Worm (Caenorhabditis elegans): ENCODE measurements around the gene eat-2.

eat-2 gene

ce11 chrII:14152274-14152673 is 19.2 kb downstream of the eat-2 start:
- TF ChIP-seq hlh-1 (tag; optimal IDR thresholded peaks at IDR 0.05), result no peak
- TF ChIP-seq lsy-2 (tag; optimal IDR thresholded peaks at IDR 0.05), result no peak
- no peak for TF ChIP-seq lin-13 (tag; optimal IDR thresholded peaks at IDR 0.05)
- TF ChIP-seq unc-39 (tag; optimal IDR thresholded peaks at IDR 0.05), result no peak
- TF ChIP-seq nhr-28 (tag; optimal IDR thresholded peaks at IDR 0.05), result no peak
- no peak for TF ChIP-seq mep-1 (tag; optimal IDR thresholded peaks at IDR 0.05)
- TF ChIP-seq unc-120 (tag; optimal IDR thresholded peaks at IDR 0.05; ENCODE audit: poor library complexity, severe bottlenecking), result no peak
- TF ChIP-seq sem-2 (GFP tag; optimal IDR thresholded peaks at IDR 0.05), result no peak
- TF ChIP-seq ham-2 (GFP tag; optimal IDR thresholded peaks at IDR 0.05), result no peak
- TF ChIP-seq nhr-76 (tag; optimal IDR thresholded peaks at IDR 0.05), result no peak
- TF ChIP-seq zip-8 (tag; optimal IDR thresholded peaks at IDR 0.05), result no peak
- TF ChIP-seq nhr-2 (tag; optimal IDR thresholded peaks at IDR 0.05), result no peak
- TF ChIP-seq elt-1 (tag; optimal IDR thresholded peaks at IDR 0.05; ENCODE audit: borderline replicate concordance, insufficient read depth), result no peak
- no peak for TF ChIP-seq lin-32 (GFP tag; optimal IDR thresholded peaks at IDR 0.05)
- no peak for TF ChIP-seq ceh-39 (tag; optimal IDR thresholded peaks at IDR 0.05)
- TF ChIP-seq M03D4.4 (tag; optimal IDR thresholded peaks at IDR 0.05), result no peak
- TF ChIP-seq pha-4 (tag; optimal IDR thresholded peaks at IDR 0.05), result no peak
- no peak for TF ChIP-seq blmp-1 (tag; optimal IDR thresholded peaks at IDR 0.05)

ce11 chrII:14150031-14150430 is 21.4 kb downstream of the eat-2 start, which contains the start of gene W03H9.1:
Gene W03H9.1 (minus strand): TSS chrII:14150131.
- TF ChIP-seq snpc-4 (tag; optimal IDR thresholded peaks at IDR 0.05), result no peak
- TF ChIP-seq ham-2 (GFP tag; optimal IDR thresholded peaks at IDR 0.05), result no peak
- TF ChIP-seq ces-1 (GFP tag; optimal IDR thresholded peaks at IDR 0.05), result no peak
- no peak for TF ChIP-seq unc-62 (GFP tag; optimal IDR thresholded peaks at IDR 0.05)
- no peak for TF ChIP-seq M03D4.4 (tag; optimal IDR thresholded peaks at IDR 0.05)
- TF ChIP-seq lin-13 (tag; optimal IDR thresholded peaks at IDR 0.05), result no peak

ce11 chrII:14143838-14144268 is 27.6 kb downstream of the eat-2 start, which contains the start of gene W03H9.2:
Gene W03H9.2 (minus strand): TSS chrII:14143869.
- TF ChIP-seq sem-2 (GFP tag; optimal IDR thresholded peaks at IDR 0.05), result no peak
- no peak for TF ChIP-seq ceh-43 (GFP tag; optimal IDR thresholded peaks at IDR 0.05)
- TF ChIP-seq blmp-1 (tag; optimal IDR thresholded peaks at IDR 0.05), result no peak
- TF ChIP-seq ztf-11 (tag; optimal IDR thresholded peaks at IDR 0.05), result no peak
- no peak for TF ChIP-seq mep-1 (tag; optimal IDR thresholded peaks at IDR 0.05)
- peak; percentile 81 for TF ChIP-seq sptf-1 (tag; optimal IDR thresholded peaks at IDR 0.05)
- peak; percentile 78 for TF ChIP-seq ceh-83 (GFP tag; optimal IDR thresholded peaks at IDR 0.05)
- TF ChIP-seq snpc-4 (tag; optimal IDR thresholded peaks at IDR 0.05), result no peak
- peak; percentile 75 for TF ChIP-seq unc-120 (tag; optimal IDR thresholded peaks at IDR 0.05; ENCODE audit: poor library complexity, severe bottlenecking)
- no peak for TF ChIP-seq nhr-12 (tag; optimal IDR thresholded peaks at IDR 0.05)
- no peak for TF ChIP-seq hlh-1 (tag; optimal IDR thresholded peaks at IDR 0.05)
- no peak for TF ChIP-seq pha-4 (tag; optimal IDR thresholded peaks at IDR 0.05)
- TF ChIP-seq lin-32 (GFP tag; optimal IDR thresholded peaks at IDR 0.05), result peak; percentile 9
- peak; percentile 70 for TF ChIP-seq bed-3 (GFP tag; optimal IDR thresholded peaks at IDR 0.05)
- TF ChIP-seq mls-2 (tag; optimal IDR thresholded peaks at IDR 0.05), result peak; percentile 54
- TF ChIP-seq elt-3 (tag; optimal IDR thresholded peaks at IDR 0.05), result no peak
- TF ChIP-seq M03D4.4 (tag; optimal IDR thresholded peaks at IDR 0.05), result peak; percentile 74
- TF ChIP-seq ham-2 (GFP tag; optimal IDR thresholded peaks at IDR 0.05), result peak; percentile 8
- TF ChIP-seq flh-1 (GFP tag; optimal IDR thresholded peaks at IDR 0.05), result no peak
- TF ChIP-seq lsy-2 (tag; optimal IDR thresholded peaks at IDR 0.05), result peak; percentile 48
- TF ChIP-seq mab-5 (tag; optimal IDR thresholded peaks at IDR 0.05), result no peak
- no peak for TF ChIP-seq ceh-39 (tag; optimal IDR thresholded peaks at IDR 0.05)
- no peak for TF ChIP-seq elt-1 (tag; optimal IDR thresholded peaks at IDR 0.05; ENCODE audit: borderline replicate concordance, insufficient read depth)
- peak; percentile 6 for TF ChIP-seq lin-13 (tag; optimal IDR thresholded peaks at IDR 0.05)
- peak; percentile 62 for TF ChIP-seq cnd-1 (tag; optimal IDR thresholded peaks at IDR 0.05)
- TF ChIP-seq nhr-237 (tag; optimal IDR thresholded peaks at IDR 0.05), result peak; percentile 43
- no peak for TF ChIP-seq unc-39 (tag; optimal IDR thresholded peaks at IDR 0.05)
- TF ChIP-seq ces-1 (GFP tag; optimal IDR thresholded peaks at IDR 0.05), result peak; percentile 69
- TF ChIP-seq nhr-28 (tag; optimal IDR thresholded peaks at IDR 0.05), result no peak
- peak; percentile 70 for TF ChIP-seq drap-1 (GFP tag; optimal IDR thresholded peaks at IDR 0.05)
- no peak for TF ChIP-seq tbx-8 (GFP tag; optimal IDR thresholded peaks at IDR 0.05)
- TF ChIP-seq nhr-2 (tag; optimal IDR thresholded peaks at IDR 0.05), result no peak
- TF ChIP-seq nhr-76 (tag; optimal IDR thresholded peaks at IDR 0.05), result no peak
- TF ChIP-seq unc-62 (GFP tag; optimal IDR thresholded peaks at IDR 0.05), result no peak
- no peak for TF ChIP-seq zip-8 (tag; optimal IDR thresholded peaks at IDR 0.05)

Measured in whole organism, mixed stage, embryonic.